Worm (Caenorhabditis elegans): ENCODE results near the gene mecr-1.

mecr-1 gene

DNA sequence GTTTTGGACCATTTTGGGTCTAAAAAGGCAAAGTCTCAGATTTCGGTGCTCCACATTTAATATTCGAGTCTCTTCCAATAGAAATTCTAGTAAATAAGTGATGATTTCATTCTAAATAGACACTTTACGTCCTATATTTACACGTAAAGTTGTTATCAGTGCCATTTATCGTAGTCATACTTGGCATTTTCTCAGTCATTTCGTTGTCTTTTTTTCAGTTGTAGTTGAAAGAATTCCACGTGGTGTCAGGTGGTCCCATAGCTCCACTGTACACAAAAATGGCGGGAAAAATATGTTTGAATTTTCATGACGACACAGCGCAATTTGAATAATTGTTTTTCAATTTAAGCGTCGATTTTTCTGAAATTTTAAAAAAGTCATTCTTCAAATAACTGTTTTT, 3.3 kb upstream of the mecr-1 start:
- TF ChIP-seq aly-2 (tag; optimal IDR thresholded peaks at IDR 0.05) (no peak), nhr-84 (tag; optimal IDR thresholded peaks at IDR 0.05) (no peak), elt-2 (tag; optimal IDR thresholded peaks at IDR 0.05) (peak; percentile 50), unc-130 (tag; optimal IDR thresholded peaks at IDR 0.05) (no peak), lin-14 (GFP tag; optimal IDR thresholded peaks at IDR 0.05) (no peak), nhr-28 (tag; optimal IDR thresholded peaks at IDR 0.05) (no peak), nhr-71 (tag; optimal IDR thresholded peaks at IDR 0.05) (peak; percentile 6), hlh-4 (tag; optimal IDR thresholded peaks at IDR 0.05) (no peak), ceh-8 (GFP tag; optimal IDR thresholded peaks at IDR 0.05) (no peak), lin-35 (GFP tag; optimal IDR thresholded peaks at IDR 0.05) (peak in 1 of 2 experiments; percentile 59)

DNA sequence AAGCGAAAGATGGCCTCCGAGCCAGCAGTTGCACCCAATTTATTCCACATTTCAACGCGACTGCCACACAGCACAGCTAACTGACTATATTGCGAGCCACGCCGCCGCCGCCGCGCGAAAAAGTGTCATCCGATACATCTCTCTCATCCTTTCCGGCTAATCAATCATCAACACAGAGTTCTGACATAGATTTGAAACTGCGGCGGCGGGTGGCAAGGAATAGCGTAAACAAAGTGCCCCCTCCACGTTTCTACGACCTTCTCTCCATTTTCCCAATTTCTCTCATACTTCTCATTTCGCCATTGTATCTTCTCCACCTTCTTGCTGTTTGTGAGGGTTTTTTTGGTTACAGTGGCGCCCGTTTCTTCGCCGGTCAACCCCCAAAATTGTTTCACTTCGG, 2.2 kb upstream of the mecr-1 start:
- TF ChIP-seq zag-1 (tag; optimal IDR thresholded peaks at IDR 0.05) = no peak
- TF ChIP-seq zip-4 (GFP tag; optimal IDR thresholded peaks at IDR 0.05) = no peak
- no peak for TF ChIP-seq sox-4 (tag; optimal IDR thresholded peaks at IDR 0.05)
- TF ChIP-seq nhr-71 (tag; optimal IDR thresholded peaks at IDR 0.05) = peak; percentile 56
- peak; percentile 25 for TF ChIP-seq tbx-2 (tag; optimal IDR thresholded peaks at IDR 0.05)
- TF ChIP-seq fkh-4 (tag; optimal IDR thresholded peaks at IDR 0.05; ENCODE audit: borderline replicate concordance) = no peak
- TF ChIP-seq efl-1 (optimal IDR thresholded peaks at IDR 0.05) = peak in 1 of 2 experiments; percentile 27
- peak; percentile 41 to 94 for TF ChIP-seq efl-1 (GFP tag; optimal IDR thresholded peaks at IDR 0.05 in 1 of 2)
- no peak for TF ChIP-seq sup-37 (GFP tag; optimal IDR thresholded peaks at IDR 0.05)
- no peak for TF ChIP-seq fos-1 (tag; optimal IDR thresholded peaks at IDR 0.05)
- TF ChIP-seq hlh-17 (GFP tag; optimal IDR thresholded peaks at IDR 0.05; ENCODE audit: borderline replicate concordance) = no peak
- TF ChIP-seq nhr-47 (tag; optimal IDR thresholded peaks at IDR 0.05) = peak; percentile 5
- no peak for TF ChIP-seq egl-13 (tag; optimal IDR thresholded peaks at IDR 0.05)
- no peak for TF ChIP-seq grh-1 (GFP tag; IDR thresholded peaks at IDR 0.05)
- TF ChIP-seq ceh-63 (GFP tag; optimal IDR thresholded peaks at IDR 0.05) = no peak
- TF ChIP-seq nhr-77 (tag; optimal IDR thresholded peaks at IDR 0.05) = no peak
- no peak for TF ChIP-seq elt-2 (tag; optimal IDR thresholded peaks at IDR 0.05)
- peak; percentile 65 for TF ChIP-seq pag-3 (tag; optimal IDR thresholded peaks at IDR 0.05; ENCODE audit: borderline replicate concordance, insufficient read depth)
- peak; percentile 23 for TF ChIP-seq swsn-7 (tag; optimal IDR thresholded peaks at IDR 0.05)
- no peak for TF ChIP-seq tlp-1 (tag; optimal IDR thresholded peaks at IDR 0.05)
- no peak for TF ChIP-seq unc-98 (GFP tag; IDR thresholded peaks at IDR 0.05)
- TF ChIP-seq unc-30 (tag; optimal IDR thresholded peaks at IDR 0.05) = no peak
- TF ChIP-seq nhr-11 (tag; optimal IDR thresholded peaks at IDR 0.05) = no peak
- TF ChIP-seq C34B4.2 (tag; optimal IDR thresholded peaks at IDR 0.05) = no peak
- no peak for TF ChIP-seq ets-5 (GFP tag; IDR thresholded peaks at IDR 0.05)
- peak; percentile 18 for TF ChIP-seq unc-130 (tag; optimal IDR thresholded peaks at IDR 0.05)
- TF ChIP-seq nhr-28 (tag; optimal IDR thresholded peaks at IDR 0.05) = no peak
- TF ChIP-seq nhr-90 (tag; optimal IDR thresholded peaks at IDR 0.05; ENCODE audit: poor library complexity) = peak; percentile 37
- no peak for TF ChIP-seq ceh-90 (tag; optimal IDR thresholded peaks at IDR 0.05)
- no peak for TF ChIP-seq mef-2 (tag; optimal IDR thresholded peaks at IDR 0.05)
- TF ChIP-seq ces-1 (GFP tag; optimal IDR thresholded peaks at IDR 0.05) = no peak
- TF ChIP-seq lin-15B (tag; optimal IDR thresholded peaks at IDR 0.05) = no peak
- TF ChIP-seq pqm-1 (tag; optimal IDR thresholded peaks at IDR 0.05) = no peak
- TF ChIP-seq nhr-12 (tag; optimal IDR thresholded peaks at IDR 0.05) = no peak
- no peak for TF ChIP-seq pax-3 (tag; optimal IDR thresholded peaks at IDR 0.05)
- peak; percentile 25; the same call in 1 of the 2 replicates for TF ChIP-seq nhr-19 (GFP tag; conservative IDR thresholded peaks at IDR 0.05)
- no peak for TF ChIP-seq egl-27 (tag; optimal IDR thresholded peaks at IDR 0.05)
- no peak for TF ChIP-seq C16A3.4 (tag; optimal IDR thresholded peaks at IDR 0.05)
- TF ChIP-seq lin-35 (GFP tag; optimal IDR thresholded peaks at IDR 0.05) = peak; percentile 35 to 41
- peak in 2 of 3 experiments; percentile 22 to 32 for TF ChIP-seq dpl-1 (GFP tag; optimal IDR thresholded peaks at IDR 0.05)
- TF ChIP-seq mab-9 (GFP tag; IDR thresholded peaks at IDR 0.05) = no peak
- no peak for TF ChIP-seq nhr-237 (tag; optimal IDR thresholded peaks at IDR 0.05)
- peak; percentile 63 for TF ChIP-seq blmp-1 (tag; optimal IDR thresholded peaks at IDR 0.05)
- no peak for TF ChIP-seq fkh-8 (tag; optimal IDR thresholded peaks at IDR 0.05)
- no peak for TF ChIP-seq vab-15 (tag; optimal IDR thresholded peaks at IDR 0.05)
- TF ChIP-seq C04F5.9 (tag; optimal IDR thresholded peaks at IDR 0.05) = no peak
